Worm (Caenorhabditis elegans) whole organism, L4 larva: Measurements from ENCODE around the gene aip-1.
"Not testable (repeated sequence)": the region's sequence is repeated elsewhere in the genome, so short reads cannot be mapped to it uniquely, and the experiment has no call there.

ENCODE experiments used
- D1046.2 ChIP-seq: fragments of 200-800 bp; sonication (Bioruptor generic); IDR thresholded peaks from 2 replicates; pipeline ENCODE4 v1.3.6; 2022; ENCODE audit warnings: missing genetic modification characterization, missing compliant biosample characterization
- F10B5.3 ChIP-seq: sonication (generic microtip); optimal IDR thresholded peaks from 2 replicates; lab custom pipeline; 2016; ENCODE audit warnings: mild to moderate bottlenecking, missing genetic modification characterization, missing compliant biosample characterization
- F44E2.7 ChIP-seq: fragments of 200-800 bp; sonication (Bioruptor generic); IDR thresholded peaks from 2 replicates; pipeline ENCODE4 v2.1.2; 2022; ENCODE audit warnings: missing genetic modification characterization, missing compliant biosample characterization
- R02D3.7 ChIP-seq: fragments of 150-350 bp; sonication (generic microtip); optimal IDR thresholded peaks from 3 replicates; lab custom pipeline; 2014; ENCODE audit warnings: missing biosample characterization, missing genetic modification characterization
- Y105C5A.15 ChIP-seq: fragments of 200-800 bp; sonication (Bioruptor generic); IDR thresholded peaks from 2 replicates; pipeline ENCODE4 v1.3.6; 2022; ENCODE audit warnings: missing genetic modification characterization, missing compliant biosample characterization
- Y5F2A.4 ChIP-seq: fragments of 200-800 bp; sonication (Bioruptor generic); optimal IDR thresholded peaks from 2 replicates; lab custom pipeline; 2018; ENCODE audit warnings: mild to moderate bottlenecking, missing genetic modification characterization, missing compliant biosample characterization
- ZK337.2 ChIP-seq: fragments of 200-800 bp; sonication (Bioruptor generic); IDR thresholded peaks from 2 replicates; pipeline ENCODE4 v1.3.6; 2022; ENCODE audit warnings: missing genetic modification reagents, missing genetic modification characterization, missing compliant biosample characterization
- ZK546.5 ChIP-seq, 2 experiments: sonication (generic microtip); optimal IDR thresholded peaks; 2 replicates each; lab custom pipeline; 2017; ENCODE audit warnings: missing biosample characterization in 2 of 2, missing genetic modification characterization in 2 of 2
- aly-2 ChIP-seq: sonication (generic microtip); optimal IDR thresholded peaks from 2 replicates; lab custom pipeline; 2018; ENCODE audit warnings: missing biosample characterization, missing genetic modification characterization
- arid-1 ChIP-seq: fragments of 200-800 bp; sonication (Bioruptor generic); conservative IDR thresholded peaks from 2 replicates; pipeline ENCODE4 v1.3.6; 2022; ENCODE audit warnings: missing genetic modification reagents, missing genetic modification characterization, missing compliant biosample characterization
- attf-4 ChIP-seq: sonication (generic microtip); optimal IDR thresholded peaks from 3 replicates; lab custom pipeline; 2017; ENCODE audit warnings: missing biosample characterization, missing genetic modification characterization
- ceh-20 ChIP-seq: fragments of 200-800 bp; sonication (Bioruptor generic); IDR thresholded peaks from 2 replicates; pipeline ENCODE4 v1.3.6; 2022; ENCODE audit warnings: missing genetic modification reagents, missing genetic modification characterization, missing compliant biosample characterization
- ceh-44 ChIP-seq: fragments of 200-800 bp; sonication (Bioruptor generic); IDR thresholded peaks from 2 replicates; pipeline ENCODE4 v1.3.6; 2022; ENCODE audit warnings: missing genetic modification reagents, missing genetic modification characterization, missing compliant biosample characterization
- ceh-62 ChIP-seq: sonication (generic microtip); optimal IDR thresholded peaks from 2 replicates; lab custom pipeline; 2017; ENCODE audit warnings: missing biosample characterization, missing genetic modification characterization
- daf-12 ChIP-seq: fragments of 150-350 bp; optimal IDR thresholded peaks from 2 replicates; lab custom pipeline; 2014; ENCODE audit warnings: missing biosample characterization, missing genetic modification reagents, missing genetic modification characterization
- daf-16 ChIP-seq, 3 experiments: sonication (generic microtip); optimal IDR thresholded peaks; 2 replicates each; lab custom pipeline; 2016 to 2017; ENCODE audit warnings: missing genetic modification characterization in 3 of 3, missing genetic modification reagents in 3 of 3, mild to moderate bottlenecking in 2 of 3, missing compliant biosample characterization in 2 of 3, missing biosample characterization in 1 of 3, moderate library complexity in 1 of 3
- daf-19 ChIP-seq: fragments of 200-800 bp; sonication (Bioruptor generic); conservative IDR thresholded peaks from 2 replicates; pipeline ENCODE4 v1.3.6; 2022; ENCODE audit warnings: missing genetic modification characterization, missing compliant biosample characterization
- dmd-6 ChIP-seq: fragments of 200-800 bp; sonication (Bioruptor generic); IDR thresholded peaks from 2 replicates; pipeline ENCODE4 v1.3.6; 2022; ENCODE audit warnings: missing genetic modification reagents, missing genetic modification characterization, missing compliant biosample characterization
- dmd-9 ChIP-seq: fragments of 200-800 bp; sonication (Bioruptor generic); IDR thresholded peaks from 2 replicates; pipeline ENCODE4 v1.3.6; 2022; ENCODE audit warnings: missing genetic modification reagents, missing genetic modification characterization, missing compliant biosample characterization
- dve-1 ChIP-seq: sonication (generic microtip); optimal IDR thresholded peaks from 2 replicates; lab custom pipeline; 2017; ENCODE audit warnings: antibody characterized with exemption, mild to moderate bottlenecking, missing genetic modification characterization, missing compliant biosample characterization; ENCODE audit not compliant: insufficient read depth
- egl-43 ChIP-seq: fragments of 200-800 bp; sonication (Bioruptor generic); IDR thresholded peaks from 2 replicates; pipeline ENCODE4 v1.3.6; 2022; ENCODE audit warnings: missing genetic modification reagents, missing genetic modification characterization, missing compliant biosample characterization
- hmg-1.1 ChIP-seq: fragments of 200-800 bp; sonication (Bioruptor generic); IDR thresholded peaks from 2 replicates; pipeline ENCODE4 v1.3.6; 2022; ENCODE audit warnings: missing genetic modification reagents, missing genetic modification characterization, missing compliant biosample characterization
- lim-7 ChIP-seq: fragments of 200-800 bp; sonication (Bioruptor generic); IDR thresholded peaks from 2 replicates; pipeline ENCODE4 v1.3.6; 2022; ENCODE audit warnings: missing genetic modification characterization, missing compliant biosample characterization
- lin-1 ChIP-seq: fragments of 200-800 bp; sonication (Bioruptor generic); IDR thresholded peaks from 2 replicates; pipeline ENCODE4 v1.3.6; 2022; ENCODE audit warnings: missing genetic modification reagents, missing genetic modification characterization, missing compliant biosample characterization
- lin-15B ChIP-seq: fragments of 150-350 bp; sonication (generic microtip); optimal IDR thresholded peaks from 3 replicates; lab custom pipeline; 2014; ENCODE audit warnings: missing biosample characterization, missing genetic modification characterization
- lin-29 ChIP-seq: fragments of 200-800 bp; sonication (Bioruptor generic); IDR thresholded peaks from 2 replicates; pipeline ENCODE4 v1.3.6; 2022; ENCODE audit warnings: missing genetic modification reagents, missing genetic modification characterization, missing compliant biosample characterization
- mep-1 ChIP-seq: fragments of 150-350 bp; sonication (generic microtip); optimal IDR thresholded peaks from 3 replicates; lab custom pipeline; 2014; ENCODE audit warnings: missing biosample characterization, missing genetic modification characterization
- mes-2 ChIP-seq: sonication (generic microtip); optimal IDR thresholded peaks from 2 replicates; lab custom pipeline; 2016; ENCODE audit warnings: missing genotype, mild to moderate bottlenecking, missing genetic modification characterization, missing compliant biosample characterization; ENCODE audit not compliant: poor library complexity, severe bottlenecking
- mxl-2 ChIP-seq: fragments of 200-800 bp; sonication (Bioruptor generic); conservative IDR thresholded peaks from 2 replicates; pipeline ENCODE4 v1.3.6; 2022; ENCODE audit warnings: missing genetic modification reagents, missing genetic modification characterization, missing compliant biosample characterization
- nhr-102 ChIP-seq: sonication (generic microtip); optimal IDR thresholded peaks from 2 replicates; lab custom pipeline; 2016; ENCODE audit warnings: mild to moderate bottlenecking, missing genetic modification characterization, moderate library complexity, missing compliant biosample characterization
- nhr-41 ChIP-seq: fragments of 200-800 bp; sonication (Bioruptor generic); IDR thresholded peaks from 2 replicates; pipeline ENCODE4 v1.3.6; 2022; ENCODE audit warnings: missing genetic modification reagents, missing genetic modification characterization, missing compliant biosample characterization
- nhr-42 ChIP-seq: fragments of 200-800 bp; sonication (Bioruptor generic); IDR thresholded peaks from 2 replicates; pipeline ENCODE4 v1.3.6; 2022; ENCODE audit warnings: missing genetic modification characterization, missing compliant biosample characterization
- pha-4 ChIP-seq, 2 experiments: fragments of 150-350 bp in 1 of 2; fragments of 200-800 bp in 1 of 2; sonication (Bioruptor generic) in 1 of 2; IDR thresholded peaks in 1 of 2; optimal IDR thresholded peaks in 1 of 2; 2 replicates each; pipeline versions ENCODE4 v1.3.6 to Lab custom; 2014 to 2022; ENCODE audit warnings: missing genetic modification characterization in 2 of 2, missing genetic modification reagents in 2 of 2, missing biosample characterization in 1 of 2, missing compliant biosample characterization in 1 of 2
- php-3 ChIP-seq: fragments of 200-800 bp; sonication (Bioruptor generic); IDR thresholded peaks from 2 replicates; pipeline ENCODE4 v1.3.6; 2022; ENCODE audit warnings: missing genetic modification reagents, missing genetic modification characterization, missing compliant biosample characterization
- pqm-1 ChIP-seq: sonication (generic microtip); optimal IDR thresholded peaks from 2 replicates; lab custom pipeline; 2017; ENCODE audit warnings: missing biosample characterization, missing genetic modification characterization
- saeg-2 ChIP-seq: fragments of 200-800 bp; sonication (Bioruptor generic); IDR thresholded peaks from 2 replicates; pipeline ENCODE4 v1.3.6; 2022; ENCODE audit warnings: missing genetic modification reagents, missing genetic modification characterization, missing compliant biosample characterization
- skn-1 ChIP-seq: fragments of 150-350 bp; optimal IDR thresholded peaks from 2 replicates; lab custom pipeline; 2014; ENCODE audit warnings: missing biosample characterization, missing genetic modification characterization
- snpc-1.2 ChIP-seq: fragments of 200-800 bp; sonication (Bioruptor generic); IDR thresholded peaks from 2 replicates; pipeline ENCODE4 v1.3.6; 2022; ENCODE audit warnings: missing genetic modification reagents, missing genetic modification characterization, missing compliant biosample characterization
- spr-1 ChIP-seq: sonication (generic microtip); optimal IDR thresholded peaks from 2 replicates; lab custom pipeline; 2016; ENCODE audit warnings: mild to moderate bottlenecking, missing genetic modification characterization, missing compliant biosample characterization
- tra-1 ChIP-seq: fragments of 200-800 bp; sonication (Bioruptor generic); IDR thresholded peaks from 2 replicates; pipeline ENCODE4 v1.3.6; 2022; ENCODE audit warnings: missing genetic modification reagents, missing genetic modification characterization, missing compliant biosample characterization
- unc-130 ChIP-seq: sonication (generic microtip); optimal IDR thresholded peaks from 2 replicates; lab custom pipeline; 2016; ENCODE audit warnings: missing genetic modification reagents, missing genetic modification characterization, missing compliant biosample characterization
- zag-1 ChIP-seq: fragments of 150-350 bp; optimal IDR thresholded peaks from 2 replicates; lab custom pipeline; 2014; ENCODE audit warnings: missing biosample characterization, missing genetic modification characterization
- zfp-3 ChIP-seq: fragments of 200-800 bp; sonication (Bioruptor generic); conservative IDR thresholded peaks from 2 replicates; pipeline ENCODE4 v1.3.6; 2022; ENCODE audit warnings: missing genetic modification reagents, missing genetic modification characterization, missing compliant biosample characterization
- ztf-7 ChIP-seq: fragments of 150-350 bp; optimal IDR thresholded peaks from 2 replicates; lab custom pipeline; 2014; ENCODE audit warnings: missing biosample characterization, missing genetic modification characterization

aip-1 gene

ce11 chrV:14028256-14028743 lies 16.2 kb downstream of the aip-1 start (continued):
- TF ChIP-seq R02D3.7 (no peak), Y5F2A.4 (GFP tag; lab: Kevin White, UChicago) (peak; percentile 5), daf-19 (GFP tag; lab: Robert Waterston, UW) (no peak), daf-16 (GFP tag; optimal IDR thresholded peaks at IDR 0.05; lab: Kevin White, UChicago) (peak; percentile 17 to 44), daf-16 (tag; optimal IDR thresholded peaks at IDR 0.05; lab: Kevin White, UChicago) (peak; percentile 56), daf-12 (tag; lab: Kevin White, UChicago) (no peak), lin-1 (GFP tag; lab: Robert Waterston, UW) (no peak), mxl-2 (GFP tag; lab: Robert Waterston, UW) (no peak)

- TF ChIP-seq mep-1 (tag; lab: Kevin White, UChicago) = no peak
- TF ChIP-seq dmd-6 (GFP tag; lab: Robert Waterston, UW) = no peak
- TF ChIP-seq attf-4 (tag; lab: Kevin White, UChicago) = no peak
- no peak for TF ChIP-seq Y105C5A.15 (GFP tag; lab: Robert Waterston, UW)
- no peak for TF ChIP-seq pqm-1
- no peak for TF ChIP-seq F10B5.3 (tag; lab: Kevin White, UChicago)
- TF ChIP-seq skn-1 = no peak
- TF ChIP-seq spr-1 (tag; lab: Kevin White, UChicago) = no peak
- TF ChIP-seq aly-2 (tag; lab: Kevin White, UChicago) = no peak
- no peak for TF ChIP-seq nhr-41
- no peak for TF ChIP-seq ztf-7 (tag; lab: Kevin White, UChicago)
- no peak for TF ChIP-seq lin-1 (GFP tag; lab: Robert Waterston, UW)
- TF ChIP-seq ceh-62 (tag; lab: Kevin White, UChicago) = no peak
- TF ChIP-seq zag-1 = no peak
- no peak for TF ChIP-seq ZK546.5 (tag; optimal IDR thresholded peaks at IDR 0.05; lab: Kevin White, UChicago)
- no peak for TF ChIP-seq saeg-2
Observed at ce11 chrV:14033649-14034048, 21.5 kb downstream of the aip-1 start, which contains the start of gene ins-10. Gene ins-10 (plus strand): TSS chrV:14033949.

- TF ChIP-seq Y105C5A.15 (GFP tag; lab: Robert Waterston, UW) (peak; percentile 67; the same call in 1 of the 2 replicates), pha-4 (GFP tag; IDR thresholded peaks at IDR 0.05; lab: Robert Waterston, UW) (peak; percentile 86), arid-1 (GFP tag; lab: Robert Waterston, UW) (peak; percentile 84), nhr-102 (tag; lab: Kevin White, UChicago) (peak; percentile 45), lim-7 (0 out of 2 replicates have a peak, but pooled peaks have one; percentile 51), ceh-20 (GFP tag; lab: Robert Waterston, UW) (peak; percentile 96), lin-15B (tag; lab: Kevin White, UChicago) (peak; percentile 17), F44E2.7 (GFP tag; lab: Robert Waterston, UW) (peak; percentile 66; the same call in 1 of the 2 replicates), mep-1 (tag; lab: Kevin White, UChicago) (peak; percentile 51), D1046.2 (GFP tag; lab: Robert Waterston, UW) (peak; percentile 94), php-3 (peak; percentile 86), ZK337.2 (GFP tag; lab: Robert Waterston, UW) (0 out of 2 replicates have a peak, but pooled peaks have one; percentile 67), egl-43 (peak; percentile 92), zfp-3 (GFP tag; lab: Robert Waterston, UW) (peak; percentile 90), lin-29 (GFP tag; lab: Robert Waterston, UW) (peak; percentile 86), unc-130 (GFP tag; lab: Kevin White, UChicago) (peak; percentile 43), mes-2 (tag; lab: Kevin White, UChicago) (peak; percentile 57), dve-1 (tag; lab: Kevin White, UChicago) (peak; percentile 3), tra-1 (peak; percentile 76; the same call in 1 of the 2 replicates), snpc-1.2 (GFP tag; lab: Robert Waterston, UW) (peak; percentile 90), dmd-6 (GFP tag; lab: Robert Waterston, UW) (peak; percentile 89), dmd-9 (GFP tag; lab: Robert Waterston, UW) (peak; percentile 93), hmg-1.1 (GFP tag; lab: Robert Waterston, UW) (peak; percentile 95), nhr-42 (GFP tag; lab: Robert Waterston, UW) (peak; percentile 95), ceh-44 (GFP tag; lab: Robert Waterston, UW) (peak; percentile 89)
- not testable (repeated sequence) for TF ChIP-seq pha-4 (tag; optimal IDR thresholded peaks at IDR 0.05; lab: Kevin White, UChicago)
Observed at ce11 chrV:14038328-14039084, 26.4 kb downstream of the aip-1 start, which contains the start of gene vps-39. Gene vps-39 (minus strand): TSS chrV:14038378.
